Worm (Caenorhabditis elegans) whole organism, L1 larva: ENCODE results near the gene tmem-145.

ENCODE experiments used
- C16A3.4 ChIP-seq: fragments of 150-350 bp; optimal IDR thresholded peaks from 2 replicates; lab custom pipeline; 2014; ENCODE audit warnings: missing biosample characterization, missing genetic modification characterization
- C34B4.2 ChIP-seq: sonication (generic microtip); optimal IDR thresholded peaks from 2 replicates; lab custom pipeline; 2017; ENCODE audit warnings: mild to moderate bottlenecking, missing genetic modification characterization, missing compliant biosample characterization
- F16B12.6 ChIP-seq: fragments of 150-350 bp; optimal IDR thresholded peaks from 2 replicates; lab custom pipeline; 2014; ENCODE audit warnings: missing biosample characterization, missing genetic modification characterization
- aha-1 ChIP-seq: fragments of 150-350 bp; optimal IDR thresholded peaks from 2 replicates; lab custom pipeline; 2014; ENCODE audit warnings: missing biosample characterization, missing genetic modification characterization
- aly-2 ChIP-seq: fragments of 150-350 bp; optimal IDR thresholded peaks from 2 replicates; lab custom pipeline; 2014; ENCODE audit warnings: missing biosample characterization, missing genetic modification characterization
- blmp-1 ChIP-seq: fragments of 150-350 bp; optimal IDR thresholded peaks from 2 replicates; lab custom pipeline; 2014; ENCODE audit warnings: missing biosample characterization, missing genetic modification characterization
- ceh-8 ChIP-seq: fragments of 200-800 bp; sonication (Bioruptor generic); optimal IDR thresholded peaks from 2 replicates; lab custom pipeline; 2018; ENCODE audit warnings: mild to moderate bottlenecking, missing genetic modification characterization, moderate library complexity, missing compliant biosample characterization
- ceh-88 ChIP-seq: fragments of 200-800 bp; sonication (Bioruptor generic); IDR thresholded peaks from 2 replicates; pipeline ENCODE4 v1.3.6; 2022; ENCODE audit warnings: missing genetic modification characterization, missing compliant biosample characterization
- ceh-90 ChIP-seq: sonication (generic microtip); optimal IDR thresholded peaks from 2 replicates; lab custom pipeline; 2016; ENCODE audit warnings: missing genetic modification characterization, missing compliant biosample characterization
- ces-1 ChIP-seq: fragments of 150-350 bp; optimal IDR thresholded peaks from 2 replicates; lab custom pipeline; 2014; ENCODE audit warnings: missing biosample characterization, missing genetic modification reagents, missing genetic modification characterization
- dsc-1 ChIP-seq: sonication (generic microtip); optimal IDR thresholded peaks from 2 replicates; lab custom pipeline; 2016; ENCODE audit warnings: mild to moderate bottlenecking, missing genetic modification characterization, missing compliant biosample characterization
- elt-2 ChIP-seq: sonication (generic microtip); optimal IDR thresholded peaks from 2 replicates; lab custom pipeline; 2016; ENCODE audit warnings: missing genetic modification characterization, mild to moderate bottlenecking, inconsistent platforms, missing compliant biosample characterization, missing genetic modification reagents
- fkh-8 ChIP-seq: sonication (generic microtip); optimal IDR thresholded peaks from 2 replicates; lab custom pipeline; 2016; ENCODE audit warnings: mild to moderate bottlenecking, missing genetic modification characterization, missing compliant biosample characterization
- fos-1 ChIP-seq: fragments of 150-350 bp; optimal IDR thresholded peaks from 2 replicates; lab custom pipeline; 2014; ENCODE audit warnings: missing biosample characterization, missing genetic modification characterization
- hlh-17 ChIP-seq: fragments of 200-800 bp; sonication (Bioruptor generic); optimal IDR thresholded peaks from 2 replicates; lab custom pipeline; 2018; ENCODE audit warnings: missing genetic modification characterization, mild to moderate bottlenecking, missing compliant biosample characterization, moderate library complexity, borderline replicate concordance
- hlh-4 ChIP-seq: sonication (generic microtip); optimal IDR thresholded peaks from 2 replicates; lab custom pipeline; 2016; ENCODE audit warnings: mild to moderate bottlenecking, missing genetic modification characterization, missing compliant biosample characterization
- lin-14 ChIP-seq: fragments of 200-800 bp; sonication (Bioruptor generic); optimal IDR thresholded peaks from 2 replicates; lab custom pipeline; 2018; ENCODE audit warnings: mild to moderate bottlenecking, missing genetic modification characterization, moderate library complexity, missing compliant biosample characterization
- lir-3 ChIP-seq: sonication (generic microtip); optimal IDR thresholded peaks from 2 replicates; lab custom pipeline; 2016; ENCODE audit warnings: mild to moderate bottlenecking, missing genetic modification characterization, moderate library complexity, missing compliant biosample characterization; ENCODE audit not compliant: poor library complexity
- lsy-2 ChIP-seq, 2 experiments: fragments of 150-350 bp; optimal IDR thresholded peaks; 2 replicates each; lab custom pipeline; 2014; ENCODE audit warnings: missing biosample characterization in 2 of 2, missing genetic modification characterization in 2 of 2
- mab-9 ChIP-seq: fragments of 200-800 bp; sonication (Bioruptor generic); IDR thresholded peaks from 2 replicates; pipeline ENCODE4 v1.3.6; 2022; ENCODE audit warnings: missing genetic modification reagents, missing genetic modification characterization, missing compliant biosample characterization
- mdl-1 ChIP-seq, 2 experiments: fragments of 150-350 bp; optimal IDR thresholded peaks; 2 replicates each; lab custom pipeline; 2014 to 2017; ENCODE audit warnings: missing biosample characterization in 2 of 2, missing genetic modification characterization in 2 of 2, inconsistent platforms in 1 of 2
- mef-2 ChIP-seq: fragments of 150-350 bp; optimal IDR thresholded peaks from 2 replicates; lab custom pipeline; 2014; ENCODE audit warnings: missing biosample characterization, missing genetic modification characterization
- mep-1 ChIP-seq: fragments of 150-350 bp; optimal IDR thresholded peaks from 2 replicates; lab custom pipeline; 2014; ENCODE audit warnings: missing biosample characterization, missing genetic modification characterization
- nhr-12 ChIP-seq: sonication (generic microtip); optimal IDR thresholded peaks from 2 replicates; lab custom pipeline; 2017; ENCODE audit warnings: missing biosample characterization, missing genetic modification characterization
- nhr-20 ChIP-seq: sonication (generic microtip); optimal IDR thresholded peaks from 2 replicates; lab custom pipeline; 2016; ENCODE audit warnings: mild to moderate bottlenecking, missing genetic modification characterization, missing compliant biosample characterization
- nhr-237 ChIP-seq: fragments of 150-350 bp; optimal IDR thresholded peaks from 2 replicates; lab custom pipeline; 2014; ENCODE audit warnings: missing biosample characterization, missing genetic modification characterization
- nhr-28 ChIP-seq: fragments of 150-350 bp; optimal IDR thresholded peaks from 2 replicates; lab custom pipeline; 2014; ENCODE audit warnings: missing biosample characterization, missing genetic modification characterization
- nhr-47 ChIP-seq: sonication (generic microtip); optimal IDR thresholded peaks from 2 replicates; lab custom pipeline; 2016; ENCODE audit warnings: mild to moderate bottlenecking, missing genetic modification characterization, moderate library complexity, missing compliant biosample characterization
- nhr-71 ChIP-seq: sonication (generic microtip); optimal IDR thresholded peaks from 2 replicates; lab custom pipeline; 2016; ENCODE audit warnings: mild to moderate bottlenecking, missing genetic modification characterization, moderate library complexity, missing compliant biosample characterization
- nhr-84 ChIP-seq: sonication (generic microtip); optimal IDR thresholded peaks from 2 replicates; lab custom pipeline; 2017; ENCODE audit warnings: missing biosample characterization, missing genetic modification characterization
- pag-3 ChIP-seq: sonication (generic microtip); optimal IDR thresholded peaks from 2 replicates; lab custom pipeline; 2017; ENCODE audit warnings: missing genetic modification characterization, mild to moderate bottlenecking, missing compliant biosample characterization, antibody characterized with exemption, borderline replicate concordance; ENCODE audit not compliant: insufficient read depth
- pax-3 ChIP-seq: fragments of 200-800 bp; sonication (Bioruptor generic); optimal IDR thresholded peaks from 2 replicates; lab custom pipeline; 2018; ENCODE audit warnings: mild to moderate bottlenecking, missing genetic modification characterization, moderate library complexity, missing compliant biosample characterization
- pqm-1 ChIP-seq: sonication (generic microtip); optimal IDR thresholded peaks from 3 replicates; lab custom pipeline; 2017; ENCODE audit warnings: missing biosample characterization, missing genetic modification characterization
- rnt-1 ChIP-seq: sonication (generic microtip); optimal IDR thresholded peaks from 2 replicates; lab custom pipeline; 2016; ENCODE audit warnings: mild to moderate bottlenecking, missing genetic modification characterization, moderate library complexity, missing compliant biosample characterization
- sptf-1 ChIP-seq: fragments of 150-350 bp; optimal IDR thresholded peaks from 2 replicates; lab custom pipeline; 2014; ENCODE audit warnings: missing biosample characterization, missing genetic modification characterization
- sup-37 ChIP-seq: fragments of 200-800 bp; sonication (Bioruptor generic); optimal IDR thresholded peaks from 2 replicates; lab custom pipeline; 2018; ENCODE audit warnings: mild to moderate bottlenecking, missing genetic modification characterization, missing compliant biosample characterization
- unc-130 ChIP-seq: fragments of 150-350 bp; optimal IDR thresholded peaks from 2 replicates; lab custom pipeline; 2017; ENCODE audit warnings: missing biosample characterization, missing genetic modification characterization, inconsistent platforms
- unc-30 ChIP-seq: sonication (generic microtip); optimal IDR thresholded peaks from 2 replicates; lab custom pipeline; 2017; ENCODE audit warnings: missing biosample characterization, missing genetic modification characterization
- unc-62 ChIP-seq: fragments of 150-350 bp; optimal IDR thresholded peaks from 2 replicates; lab custom pipeline; 2014; ENCODE audit warnings: missing biosample characterization, missing genetic modification reagents, missing genetic modification characterization
- unc-86 ChIP-seq: sonication (generic microtip); optimal IDR thresholded peaks from 2 replicates; lab custom pipeline; 2016; ENCODE audit warnings: missing genetic modification characterization, missing compliant biosample characterization
- xbp-1 ChIP-seq: sonication (generic microtip); optimal IDR thresholded peaks from 2 replicates; lab custom pipeline; 2016; ENCODE audit warnings: missing genetic modification characterization, missing compliant biosample characterization
- zip-4 ChIP-seq: fragments of 200-800 bp; sonication (Bioruptor generic); optimal IDR thresholded peaks from 2 replicates; lab custom pipeline; 2018; ENCODE audit warnings: mild to moderate bottlenecking, missing genetic modification characterization, moderate library complexity, missing compliant biosample characterization
- ztf-11 ChIP-seq, 2 experiments: sonication (generic microtip); optimal IDR thresholded peaks; 2 replicates each; lab custom pipeline; 2016 to 2017; ENCODE audit warnings: missing genetic modification characterization in 2 of 2, missing biosample characterization in 1 of 2, missing compliant biosample characterization in 1 of 2
- ztf-4 ChIP-seq: fragments of 150-350 bp; optimal IDR thresholded peaks from 2 replicates; lab custom pipeline; 2014; ENCODE audit warnings: missing biosample characterization, missing genetic modification characterization

The tmem-145 gene

ce11 chrX:12106004-12106403 is 32.3 kb upstream of the tmem-145 start (continued):
- peak; percentile 33 for TF ChIP-seq ztf-4
- peak; percentile 82 for TF ChIP-seq nhr-20 (tag; lab: Kevin White, UChicago)
- peak; percentile 60 for TF ChIP-seq lir-3 (tag; lab: Kevin White, UChicago)
- TF ChIP-seq nhr-12 (tag; lab: Kevin White, UChicago): no peak
- peak; percentile 79 for TF ChIP-seq ceh-8 (GFP tag; lab: Kevin White, UChicago)
- no peak for TF ChIP-seq C34B4.2 (tag; lab: Kevin White, UChicago)
- TF ChIP-seq F16B12.6: no peak
- TF ChIP-seq sptf-1 (tag; lab: Kevin White, UChicago): no peak
- peak; percentile 70 for TF ChIP-seq xbp-1 (tag; lab: Kevin White, UChicago)
- TF ChIP-seq nhr-71 (tag; lab: Kevin White, UChicago): peak; percentile 86
- no peak for TF ChIP-seq pqm-1 (tag; lab: Kevin White, UChicago)
- TF ChIP-seq aly-2 (tag; lab: Kevin White, UChicago): peak; percentile 38
- peak; percentile 65 for TF ChIP-seq mep-1 (tag; lab: Kevin White, UChicago)
- no peak for TF ChIP-seq unc-62 (GFP tag; lab: Kevin White, UChicago)
- TF ChIP-seq, all 84 proteins: peak for 50

ce11 chrX:12105458-12105857 is 31.8 kb upstream of the tmem-145 start:
- TF ChIP-seq nhr-28 (tag; lab: Kevin White, UChicago) (no peak), pax-3 (no peak), ztf-11 (tag; optimal IDR thresholded peaks at IDR 0.05; lab: Kevin White, UChicago) (no peak), fos-1 (tag; lab: Kevin White, UChicago) (no peak), pqm-1 (tag; lab: Kevin White, UChicago) (no peak), fkh-8 (tag; lab: Kevin White, UChicago) (no peak), mab-9 (GFP tag; lab: Robert Waterston, UW) (no peak), lsy-2 (tag; optimal IDR thresholded peaks at IDR 0.05; lab: Kevin White, UChicago) (no peak), dsc-1 (no peak), ceh-90 (tag; lab: Kevin White, UChicago) (no peak), C16A3.4 (tag; lab: Kevin White, UChicago) (no peak), sup-37 (GFP tag; lab: Kevin White, UChicago) (no peak)

- TF ChIP-seq pag-3 (tag; lab: Kevin White, UChicago) (peak; percentile 7), elt-2 (tag; lab: Kevin White, UChicago) (no peak)
Observed at ce11 chrX:12104630-12105029, 31.0 kb upstream of the tmem-145 start, which contains the start of gene col-181. Gene col-181, plus strand, starts transcription at chrX:12104930.

- TF ChIP-seq lir-3 (tag; lab: Kevin White, UChicago) (no peak), unc-86 (tag; lab: Kevin White, UChicago) (no peak), nhr-12 (tag; lab: Kevin White, UChicago) (no peak), zip-4 (GFP tag; lab: Kevin White, UChicago) (no peak), rnt-1 (tag; lab: Kevin White, UChicago) (no peak), nhr-20 (tag; lab: Kevin White, UChicago) (no peak), ces-1 (no peak), ceh-8 (GFP tag; lab: Kevin White, UChicago) (no peak), nhr-237 (no peak), hlh-17 (GFP tag; lab: Kevin White, UChicago) (no peak), fkh-8 (tag; lab: Kevin White, UChicago) (no peak)
Observed at ce11 chrX:12103712-12104111, 30.0 kb upstream of the tmem-145 start, which contains the start of gene W03G11.3. Gene W03G11.3, minus strand, starts transcription at chrX:12103812.

- TF ChIP-seq unc-130 (no peak), nhr-71 (tag; lab: Kevin White, UChicago) (no peak), mef-2 (no peak), pax-3 (no peak), mdl-1 (tag; optimal IDR thresholded peaks at IDR 0.05; lab: Kevin White, UChicago) (no peak), nhr-20 (tag; lab: Kevin White, UChicago) (no peak), nhr-237 (no peak), C34B4.2 (tag; lab: Kevin White, UChicago) (no peak), blmp-1 (tag; lab: Kevin White, UChicago) (no peak), aha-1 (tag; lab: Kevin White, UChicago) (no peak), nhr-84 (no peak), rnt-1 (tag; lab: Kevin White, UChicago) (no peak), nhr-47 (no peak), ztf-11 (tag; optimal IDR thresholded peaks at IDR 0.05; lab: Kevin White, UChicago) (no peak), unc-30 (tag; lab: Kevin White, UChicago) (no peak), hlh-4 (no peak), lin-14 (GFP tag; lab: Kevin White, UChicago) (no peak), ceh-88 (GFP tag; lab: Robert Waterston, UW) (no peak), pqm-1 (tag; lab: Kevin White, UChicago) (no peak)
Observed at ce11 chrX:12097995-12098394, 24.3 kb upstream of the tmem-145 start.
